Worm (Caenorhabditis elegans) whole organism, L3 larva: ENCODE measurements around the gene srh-187.
"Not testable (repeated sequence)": the region's sequence is repeated elsewhere in the genome, so short reads cannot be mapped to it uniquely, and the experiment has no call there.

ENCODE experiments used
- ceh-82 ChIP-seq: fragments of 150-350 bp; optimal IDR thresholded peaks from 2 replicates; lab custom pipeline; 2014; ENCODE audit warnings: missing biosample characterization, missing genetic modification characterization
- fkh-10 ChIP-seq: sonication (generic microtip); optimal IDR thresholded peaks from 2 replicates; lab custom pipeline; 2017; ENCODE audit warnings: missing biosample characterization, missing genetic modification reagents, missing genetic modification characterization
- mdl-1 ChIP-seq: fragments of 150-350 bp; optimal IDR thresholded peaks from 2 replicates; lab custom pipeline; 2014; ENCODE audit warnings: missing biosample characterization, missing genetic modification characterization
- nhr-11 ChIP-seq: fragments of 150-350 bp; optimal IDR thresholded peaks from 2 replicates; lab custom pipeline; 2014; ENCODE audit warnings: missing biosample characterization, missing genetic modification characterization
- nhr-43 ChIP-seq: sonication (generic microtip); optimal IDR thresholded peaks from 2 replicates; lab custom pipeline; 2016; ENCODE audit warnings: mild to moderate bottlenecking, missing genetic modification characterization, missing compliant biosample characterization; ENCODE audit not compliant: poor library complexity, severe bottlenecking
- unc-62 ChIP-seq: fragments of 150-350 bp; sonication (generic microtip); optimal IDR thresholded peaks from 4 replicates; lab custom pipeline; 2014; ENCODE audit warnings: missing biosample characterization, missing genetic modification reagents, missing genetic modification characterization
- zag-1 ChIP-seq: fragments of 150-350 bp; optimal IDR thresholded peaks from 2 replicates; lab custom pipeline; 2014; ENCODE audit warnings: missing biosample characterization, missing genetic modification characterization

DNA sequence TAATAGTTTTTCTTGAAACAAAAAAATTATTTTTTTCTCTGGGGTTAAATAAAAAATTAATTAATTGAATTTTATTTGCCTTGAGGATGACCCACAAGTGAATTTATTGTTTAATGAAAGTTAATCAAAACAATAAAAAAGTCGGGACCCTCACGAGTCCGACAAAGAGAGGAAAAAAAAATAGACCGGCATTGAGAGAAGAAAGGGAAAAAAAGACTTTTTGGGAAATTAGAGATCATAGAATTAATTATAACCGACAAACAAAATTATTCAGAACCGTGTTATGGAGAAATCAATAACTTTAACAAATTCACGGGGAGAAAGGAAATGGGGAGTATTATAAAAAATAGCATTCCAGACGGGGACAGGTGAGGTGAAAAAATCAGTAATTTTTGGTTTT, 2.5 kb downstream of the srh-187 start, which contains the start of gene F10G2.7:
- not testable (repeated sequence) for TF ChIP-seq zag-1; nhr-11 (tag; lab: Kevin White, UChicago); unc-62 (GFP tag; lab: Kevin White, UChicago); fkh-10; mdl-1 (tag; lab: Kevin White, UChicago); nhr-43; ceh-82
